Fruit fly (Drosophila melanogaster): ENCODE measurements around the gene CG3408.
A peak's percentile ranks its signal among the peaks of the same experiment; 100 is the strongest.

CG3408 gene

DNA sequence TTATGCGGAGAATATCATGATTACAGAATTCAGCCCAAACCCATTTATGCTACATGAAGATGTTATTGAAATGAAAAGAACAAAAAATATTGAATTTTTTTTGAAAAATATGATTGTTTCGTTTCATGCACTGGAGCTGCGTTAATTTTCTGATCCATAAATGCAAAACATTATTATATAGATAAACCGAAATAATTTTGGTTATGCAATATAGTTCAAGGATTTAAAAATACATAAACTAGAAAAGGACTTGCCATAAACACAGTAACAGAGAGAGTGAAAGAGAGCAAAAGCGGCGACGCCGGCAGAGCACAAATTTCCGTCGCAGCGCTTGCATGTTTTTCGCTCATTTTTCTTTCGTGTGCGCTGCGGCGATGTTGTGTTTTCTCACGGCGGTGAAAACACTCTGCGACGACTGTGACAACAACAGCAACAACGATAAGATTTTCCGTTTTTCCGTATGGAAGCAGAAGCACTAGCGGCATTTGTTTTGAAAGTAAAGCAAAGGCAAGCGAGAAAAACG is 47.1 kb downstream of the CG3408 start:
- peak; percentile 81 for TF ChIP-seq kay (GFP tag; ENCODE audit: borderline replicate concordance)
- peak; percentile 91 for TF ChIP-seq CG7101 (tag; optimal IDR thresholded peaks at IDR 0.05)
- TF ChIP-seq pad (GFP tag; optimal IDR thresholded peaks at IDR 0.05), result peak; percentile 56
- TF ChIP-seq cic (GFP tag; optimal IDR thresholded peaks at IDR 0.05), result peak; percentile 52
- TF ChIP-seq Crg-1 (GFP tag; optimal IDR thresholded peaks at IDR 0.05), result peak; percentile 10
- peak; percentile 72 for TF ChIP-seq Hr96 (GFP tag; optimal IDR thresholded peaks at IDR 0.05)
- TF ChIP-seq CG33017 (tag; optimal IDR thresholded peaks at IDR 0.05), result peak; percentile 94
- TF ChIP-seq tj (GFP tag; optimal IDR thresholded peaks at IDR 0.05), result peak; percentile 47
- peak; percentile 14 for TF ChIP-seq CG1620 (GFP tag; optimal IDR thresholded peaks at IDR 0.05)
- peak; percentile 82 for TF ChIP-seq CG14711 (tag; optimal IDR thresholded peaks at IDR 0.05)
- peak; percentile 89 for TF ChIP-seq bab1 (GFP tag; optimal IDR thresholded peaks at IDR 0.05)
- TF ChIP-seq ovo (GFP tag; optimal IDR thresholded peaks at IDR 0.05), result no peak
- peak; percentile 92 for TF ChIP-seq CG7045 (GFP tag; optimal IDR thresholded peaks at IDR 0.05)
- TF ChIP-seq CG11617 (GFP tag; optimal IDR thresholded peaks at IDR 0.05), result peak; percentile 90
- TF ChIP-seq toe (GFP tag; optimal IDR thresholded peaks at IDR 0.05), result peak; percentile 70
- TF ChIP-seq Mnt (GFP tag; optimal IDR thresholded peaks at IDR 0.05), result peak; percentile 54
- TF ChIP-seq CG12768 (GFP tag; optimal IDR thresholded peaks at IDR 0.05), result peak; percentile 90
- peak; percentile 79 for TF ChIP-seq CG5204 (GFP tag; optimal IDR thresholded peaks at IDR 0.05)
- TF ChIP-seq cnc (optimal IDR thresholded peaks at IDR 0.05), result no peak
- peak; percentile 32 for TF ChIP-seq Clk (GFP tag; optimal IDR thresholded peaks at IDR 0.05)

DNA sequence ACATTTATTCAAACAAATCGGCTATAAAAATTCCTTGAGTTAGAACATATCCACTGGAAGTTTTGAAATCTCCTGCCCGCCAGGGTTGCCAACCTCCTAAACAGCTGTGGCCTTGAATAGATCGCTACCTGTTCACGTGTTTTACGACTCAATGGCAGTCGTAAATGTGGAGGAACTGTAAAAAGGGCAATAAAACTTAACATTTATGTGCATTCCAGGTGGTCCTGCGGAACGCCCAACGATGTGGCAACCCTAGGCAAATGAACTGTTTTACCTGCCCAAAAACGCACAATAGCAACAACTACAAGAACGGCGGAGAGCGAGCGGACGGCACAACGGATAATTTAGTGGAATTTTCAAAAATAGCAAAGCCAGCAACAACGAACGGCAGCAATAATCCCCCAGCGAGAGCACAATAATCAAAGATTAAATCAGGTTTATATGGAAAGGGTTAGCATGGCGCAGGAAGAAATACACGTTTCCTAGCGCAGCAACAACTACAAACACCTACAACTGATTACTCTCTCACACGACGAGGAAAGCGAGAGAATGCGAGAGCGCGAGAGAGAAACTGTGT is 47.6 kb downstream of the CG3408 start:
- TF ChIP-seq Crg-1 (GFP tag; optimal IDR thresholded peaks at IDR 0.05) (no peak), CG14711 (tag; optimal IDR thresholded peaks at IDR 0.05) (peak; percentile 78)

DNA sequence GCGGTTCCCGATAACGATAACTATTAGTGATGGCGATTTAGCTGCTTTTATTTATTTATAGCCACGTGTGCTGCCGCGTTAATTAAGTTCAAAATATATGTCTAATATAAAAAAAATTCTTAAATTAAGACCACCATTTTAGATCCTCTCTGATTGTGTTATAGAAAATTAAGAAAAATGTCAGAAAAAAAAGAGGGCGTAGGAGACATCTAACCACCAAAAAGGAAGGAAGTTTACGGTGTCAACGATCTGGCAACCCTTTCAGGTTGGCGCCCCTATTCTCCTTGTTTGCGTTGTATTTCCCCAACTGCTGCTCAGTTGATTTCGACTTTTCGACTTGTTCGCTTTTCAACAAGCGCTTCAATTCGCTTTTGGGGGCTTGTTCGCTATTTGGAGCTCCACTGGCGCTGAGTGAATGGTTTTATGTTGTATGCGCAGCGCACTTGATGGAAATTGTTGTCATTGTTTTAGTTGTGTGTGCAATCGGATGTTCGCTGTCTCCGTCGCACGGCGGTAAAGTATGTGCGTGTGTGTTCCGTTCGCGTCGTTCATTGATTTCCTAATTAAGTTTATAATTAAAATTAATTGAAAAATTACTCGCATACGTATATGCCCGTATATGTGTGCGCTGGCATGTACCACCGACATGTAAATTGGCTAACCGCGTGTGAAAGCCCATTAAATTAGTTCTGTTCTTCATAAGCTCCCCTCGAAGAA is 48.5 kb downstream of the CG3408 start, which contains the start of the genes CG3434 and CG44838:
Gene CG3434, minus strand, starts transcription at position 25 of the 717 bp plus-strand sequence.
Gene CG44838, plus strand, starts transcription at position 276 of the 717 bp plus-strand sequence.
- TF ChIP-seq pad (GFP tag; optimal IDR thresholded peaks at IDR 0.05) (peak; percentile 96), CG7101 (tag; optimal IDR thresholded peaks at IDR 0.05) (peak; percentile 67), CG1620 (GFP tag; optimal IDR thresholded peaks at IDR 0.05) (peak; percentile 67), CG33017 (tag; optimal IDR thresholded peaks at IDR 0.05) (peak; percentile 70), toe (GFP tag; optimal IDR thresholded peaks at IDR 0.05) (peak; percentile 87), cic (GFP tag; optimal IDR thresholded peaks at IDR 0.05) (peak; percentile 55), Mnt (GFP tag; optimal IDR thresholded peaks at IDR 0.05) (peak; percentile 77), cnc (optimal IDR thresholded peaks at IDR 0.05) (no peak), kay (GFP tag; ENCODE audit: borderline replicate concordance) (no peak), Crg-1 (GFP tag; optimal IDR thresholded peaks at IDR 0.05) (peak; percentile 34), CG5204 (GFP tag; optimal IDR thresholded peaks at IDR 0.05) (peak; percentile 62), bab1 (GFP tag; optimal IDR thresholded peaks at IDR 0.05) (peak; percentile 78), Clk (GFP tag; optimal IDR thresholded peaks at IDR 0.05) (no peak), tj (GFP tag; optimal IDR thresholded peaks at IDR 0.05) (peak; percentile 48), CG12768 (GFP tag; optimal IDR thresholded peaks at IDR 0.05) (peak; percentile 69), ovo (GFP tag; optimal IDR thresholded peaks at IDR 0.05) (no peak), CG7045 (GFP tag; optimal IDR thresholded peaks at IDR 0.05) (peak; percentile 53), CG14711 (tag; optimal IDR thresholded peaks at IDR 0.05) (peak; percentile 72), CG11617 (GFP tag; optimal IDR thresholded peaks at IDR 0.05) (peak; percentile 72), Hr96 (GFP tag; optimal IDR thresholded peaks at IDR 0.05) (peak; percentile 71)

DNA sequence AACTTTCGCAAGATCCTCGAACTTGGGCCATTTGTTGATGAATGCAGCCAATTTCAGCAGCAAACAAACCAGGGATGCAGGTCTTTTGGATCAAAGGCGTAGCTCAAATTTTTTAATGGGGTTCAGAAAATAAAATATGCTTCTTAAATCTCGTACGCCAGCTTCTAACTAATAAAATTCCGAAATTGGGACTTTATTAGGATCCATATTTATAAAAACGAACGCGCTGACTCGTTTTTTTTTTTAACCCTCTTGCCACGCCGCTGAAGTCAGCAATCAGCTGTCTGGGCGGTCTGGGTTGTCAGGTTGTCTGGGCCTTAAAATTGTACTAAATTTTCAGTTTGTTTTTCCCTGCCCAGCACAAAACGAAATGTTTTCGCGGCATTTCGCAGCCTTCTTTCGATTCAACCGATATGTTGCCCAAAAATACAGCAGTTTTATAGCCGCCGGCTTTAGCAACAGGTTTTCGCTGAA is 51.7 kb downstream of the CG3408 start, which contains the start of gene CG3437:
Gene CG3437, minus strand, starts transcription at position 51 of the 474 bp plus-strand sequence.
- TF ChIP-seq cnc (optimal IDR thresholded peaks at IDR 0.05), result no peak
- peak; percentile 99 for TF ChIP-seq CG1620 (GFP tag; optimal IDR thresholded peaks at IDR 0.05)
- TF ChIP-seq toe (GFP tag; optimal IDR thresholded peaks at IDR 0.05), result peak; percentile 99
- TF ChIP-seq CG14711 (tag; optimal IDR thresholded peaks at IDR 0.05), result peak; percentile 99
- TF ChIP-seq CG11617 (GFP tag; optimal IDR thresholded peaks at IDR 0.05), result peak; percentile 99
- peak; percentile 93 for TF ChIP-seq tj (GFP tag; optimal IDR thresholded peaks at IDR 0.05)
- TF ChIP-seq cic (GFP tag; optimal IDR thresholded peaks at IDR 0.05), result peak; percentile 92
- TF ChIP-seq CG5204 (GFP tag; optimal IDR thresholded peaks at IDR 0.05), result peak; percentile 99
- TF ChIP-seq CG33017 (tag; optimal IDR thresholded peaks at IDR 0.05), result peak; percentile 98
- peak; percentile 99 for TF ChIP-seq Crg-1 (GFP tag; optimal IDR thresholded peaks at IDR 0.05)
- TF ChIP-seq Clk (GFP tag; optimal IDR thresholded peaks at IDR 0.05), result peak; percentile 99
- TF ChIP-seq CG7101 (tag; optimal IDR thresholded peaks at IDR 0.05), result peak; percentile 99
- TF ChIP-seq ovo (GFP tag; optimal IDR thresholded peaks at IDR 0.05), result peak; percentile 97
- peak; percentile 97 for TF ChIP-seq Mnt (GFP tag; optimal IDR thresholded peaks at IDR 0.05)
- peak; percentile 99 for TF ChIP-seq bab1 (GFP tag; optimal IDR thresholded peaks at IDR 0.05)
- TF ChIP-seq CG7045 (GFP tag; optimal IDR thresholded peaks at IDR 0.05), result peak; percentile 99
- TF ChIP-seq kay (GFP tag; ENCODE audit: borderline replicate concordance), result no peak
- peak; percentile 95 for TF ChIP-seq pad (GFP tag; optimal IDR thresholded peaks at IDR 0.05)
- TF ChIP-seq Hr96 (GFP tag; optimal IDR thresholded peaks at IDR 0.05), result peak; percentile 99
- TF ChIP-seq CG12768 (GFP tag; optimal IDR thresholded peaks at IDR 0.05), result peak; percentile 100
